Worm (Caenorhabditis elegans) whole organism, L4 larva: ENCODE measurements around the gene atl-1.
"Not testable (repeated sequence)": the region's sequence is repeated elsewhere in the genome, so short reads cannot be mapped to it uniquely, and the experiment has no call there.

ENCODE experiments used
- R02D3.7 ChIP-seq: fragments of 150-350 bp; sonication (generic microtip); optimal IDR thresholded peaks from 3 replicates; lab custom pipeline; 2014; ENCODE audit warnings: missing biosample characterization, missing genetic modification characterization
- aly-2 ChIP-seq: sonication (generic microtip); optimal IDR thresholded peaks from 2 replicates; lab custom pipeline; 2018; ENCODE audit warnings: missing biosample characterization, missing genetic modification characterization
- fos-1 ChIP-seq: fragments of 150-350 bp; optimal IDR thresholded peaks from 2 replicates; lab custom pipeline; 2014; ENCODE audit warnings: missing biosample characterization, missing genetic modification characterization
- lin-13 ChIP-seq: fragments of 150-350 bp; optimal IDR thresholded peaks from 2 replicates; lab custom pipeline; 2014; ENCODE audit warnings: missing biosample characterization, missing genetic modification reagents, missing genetic modification characterization
- lin-29 ChIP-seq: fragments of 200-800 bp; sonication (Bioruptor generic); IDR thresholded peaks from 2 replicates; pipeline ENCODE4 v1.3.6; 2022; ENCODE audit warnings: missing genetic modification reagents, missing genetic modification characterization, missing compliant biosample characterization
- lin-39 ChIP-seq: fragments of 150-350 bp; optimal IDR thresholded peaks from 2 replicates; lab custom pipeline; 2014; ENCODE audit warnings: missing biosample characterization, missing genetic modification reagents, missing genetic modification characterization
- lsy-2 ChIP-seq, 2 experiments: fragments of 150-350 bp in 1 of 2; sonication (generic microtip) in 1 of 2; optimal IDR thresholded peaks; 2 replicates each; lab custom pipeline; 2014 to 2017; ENCODE audit warnings: missing biosample characterization in 2 of 2, missing genetic modification characterization in 2 of 2
- nhr-11 ChIP-seq: fragments of 150-350 bp; optimal IDR thresholded peaks from 2 replicates; lab custom pipeline; 2014; ENCODE audit warnings: missing biosample characterization, missing genetic modification characterization
- nhr-76 ChIP-seq: fragments of 150-350 bp; optimal IDR thresholded peaks from 2 replicates; lab custom pipeline; 2014; ENCODE audit warnings: missing biosample characterization, missing genetic modification characterization
- nhr-77 ChIP-seq: fragments of 150-350 bp; optimal IDR thresholded peaks from 2 replicates; lab custom pipeline; 2014; ENCODE audit warnings: missing biosample characterization, missing genetic modification characterization
- pqm-1 ChIP-seq: sonication (generic microtip); optimal IDR thresholded peaks from 2 replicates; lab custom pipeline; 2017; ENCODE audit warnings: missing biosample characterization, missing genetic modification characterization
- snpc-4 ChIP-seq: fragments of 150-350 bp; optimal IDR thresholded peaks from 2 replicates; lab custom pipeline; 2014; ENCODE audit warnings: missing biosample characterization, missing genetic modification characterization
- spr-1 ChIP-seq: sonication (generic microtip); optimal IDR thresholded peaks from 2 replicates; lab custom pipeline; 2016; ENCODE audit warnings: mild to moderate bottlenecking, missing genetic modification characterization, missing compliant biosample characterization
- tra-1 ChIP-seq: fragments of 200-800 bp; sonication (Bioruptor generic); IDR thresholded peaks from 2 replicates; pipeline ENCODE4 v1.3.6; 2022; ENCODE audit warnings: missing genetic modification reagents, missing genetic modification characterization, missing compliant biosample characterization

- not testable (repeated sequence) for TF ChIP-seq snpc-4; lin-39 (tag; lab: Kevin White, UChicago); fos-1; lin-29 (GFP tag; lab: Robert Waterston, UW); aly-2 (tag; lab: Kevin White, UChicago); nhr-76 (tag; lab: Kevin White, UChicago); lsy-2 (tag; optimal IDR thresholded peaks at IDR 0.05; lab: Kevin White, UChicago); nhr-11 (tag; lab: Kevin White, UChicago); tra-1; pqm-1; R02D3.7 (tag; lab: Kevin White, UChicago); nhr-77; lin-13 (GFP tag; lab: Kevin White, UChicago); spr-1 (tag; lab: Kevin White, UChicago)
Observed at ce11 chrV:9603488-9603887, 41.9 kb downstream of the atl-1 start.
